Fruit fly (Drosophila melanogaster) whole organism, prepupa: ENCODE measurements around the gene CG32755.

Experiments used
- Blimp-1 ChIP-seq: fragments of 200-800 bp; sonication (Bioruptor generic); optimal IDR thresholded peaks from 3 replicates; lab custom pipeline; 2017; ENCODE audit warnings: missing biosample characterization, missing genetic modification characterization, mild to moderate bottlenecking, moderate library complexity, missing genetic modification reagents
- CG10631 ChIP-seq: fragments of 200-800 bp; sonication (Bioruptor generic); optimal IDR thresholded peaks from 2 replicates; lab custom pipeline; 2016; ENCODE audit warnings: missing biosample characterization, missing genetic modification characterization
- CG10669 ChIP-seq: fragments of 200-800 bp; sonication (Bioruptor generic); optimal IDR thresholded peaks from 3 replicates; lab custom pipeline; 2018; ENCODE audit warnings: missing biosample characterization, mild to moderate bottlenecking, missing genetic modification characterization, moderate library complexity
- CG15336 ChIP-seq: fragments of 200-800 bp; sonication (Bioruptor generic); IDR thresholded peaks from 2 replicates; pipeline ENCODE4 v1.3.6; 2022; ENCODE audit warnings: missing biosample characterization, missing genetic modification characterization
- CG1621 ChIP-seq: fragments of 200-800 bp; sonication (Bioruptor generic); optimal IDR thresholded peaks from 3 replicates; lab custom pipeline; 2018; ENCODE audit warnings: missing biosample characterization, mild to moderate bottlenecking, missing genetic modification characterization
- CG16779 ChIP-seq: fragments of 200-800 bp; sonication (Bioruptor generic); optimal IDR thresholded peaks from 3 replicates; lab custom pipeline; 2017; ENCODE audit warnings: missing biosample characterization, mild to moderate bottlenecking, missing genetic modification characterization
- CG3032 ChIP-seq: fragments of 200-800 bp; optimal IDR thresholded peaks from 2 replicates; lab custom pipeline; 2019; ENCODE audit warnings: missing biosample characterization, mild to moderate bottlenecking, missing genetic modification characterization, moderate library complexity
- CG31627 ChIP-seq: fragments of 200-800 bp; sonication (Bioruptor generic); optimal IDR thresholded peaks from 3 replicates; lab custom pipeline; 2016; ENCODE audit warnings: missing biosample characterization, missing genetic modification characterization
- CG34406 ChIP-seq: fragments of 200-800 bp; sonication (Bioruptor generic); optimal IDR thresholded peaks from 3 replicates; lab custom pipeline; 2016; ENCODE audit warnings: missing biosample characterization, missing genetic modification characterization
- CG3919 ChIP-seq: fragments of 200-800 bp; sonication (Bioruptor generic); optimal IDR thresholded peaks from 3 replicates; lab custom pipeline; 2016; ENCODE audit warnings: missing biosample characterization, missing genetic modification characterization
- CG4318 ChIP-seq: fragments of 200-800 bp; sonication (Bioruptor generic); optimal IDR thresholded peaks from 3 replicates; lab custom pipeline; 2017; ENCODE audit warnings: missing biosample characterization, mild to moderate bottlenecking, missing genetic modification characterization
- CG6163 ChIP-seq: fragments of 200-800 bp; sonication (Bioruptor generic); IDR thresholded peaks from 3 replicates; pipeline ENCODE4 v1.3.6; 2022; ENCODE audit warnings: missing biosample characterization, missing genetic modification characterization
- CG6276 ChIP-seq: fragments of 200-800 bp; sonication (Bioruptor generic); optimal IDR thresholded peaks from 2 replicates; lab custom pipeline; 2017; ENCODE audit warnings: missing biosample characterization, mild to moderate bottlenecking, missing genetic modification characterization
- CG6854 ChIP-seq: fragments of 200-800 bp; sonication (Bioruptor generic); optimal IDR thresholded peaks from 2 replicates; lab custom pipeline; 2017; ENCODE audit warnings: missing biosample characterization, mild to moderate bottlenecking, missing genetic modification characterization
- CG7368 ChIP-seq: fragments of 200-800 bp; sonication (Bioruptor generic); optimal IDR thresholded peaks from 3 replicates; lab custom pipeline; 2016; ENCODE audit warnings: missing biosample characterization, missing genetic modification characterization
- CG8119 ChIP-seq: fragments of 200-800 bp; sonication (Bioruptor generic); IDR thresholded peaks from 3 replicates; pipeline ENCODE4 v1.3.6; 2022; ENCODE audit warnings: missing biosample characterization, missing genetic modification characterization
- CG8319 ChIP-seq: fragments of 200-800 bp; sonication (Bioruptor generic); optimal IDR thresholded peaks from 3 replicates; lab custom pipeline; 2016; ENCODE audit warnings: missing biosample characterization, missing genetic modification characterization
- CG9139 ChIP-seq: fragments of 200-800 bp; sonication (Bioruptor generic); optimal IDR thresholded peaks from 3 replicates; lab custom pipeline; 2017; ENCODE audit warnings: missing biosample characterization, mild to moderate bottlenecking, missing genetic modification characterization
- Eip78C ChIP-seq: fragments of 200-800 bp; sonication (Bioruptor generic); peaks from one replicate; lab custom pipeline; 2016; ENCODE audit warnings: missing biosample characterization, missing genetic modification characterization
- Eip93F ChIP-seq: fragments of 200-800 bp; sonication (Bioruptor generic); optimal IDR thresholded peaks from 2 replicates; lab custom pipeline; 2016; ENCODE audit warnings: missing biosample characterization, mild to moderate bottlenecking, missing genetic modification characterization
- Ets21C ChIP-seq: fragments of 200-800 bp; sonication (Bioruptor generic); optimal IDR thresholded peaks from 3 replicates; lab custom pipeline; 2016; ENCODE audit warnings: missing biosample characterization, missing genetic modification characterization
- Hr39 ChIP-seq: fragments of 200-800 bp; sonication (Bioruptor generic); optimal IDR thresholded peaks from 2 replicates; lab custom pipeline; 2016; ENCODE audit warnings: missing biosample characterization, missing genetic modification characterization
- Hr4 ChIP-seq: fragments of 200-800 bp; sonication (Bioruptor generic); optimal IDR thresholded peaks from 3 replicates; lab custom pipeline; 2016; ENCODE audit warnings: missing biosample characterization, missing genetic modification characterization
- Lpt ChIP-seq: fragments of 200-800 bp; sonication (Bioruptor generic); optimal IDR thresholded peaks from 3 replicates; lab custom pipeline; 2016; ENCODE audit warnings: missing biosample characterization, missing genetic modification characterization
- Smox ChIP-seq: fragments of 200-800 bp; sonication (Bioruptor generic); optimal IDR thresholded peaks from 3 replicates; lab custom pipeline; 2016; ENCODE audit warnings: missing biosample characterization, missing genetic modification characterization
- Sox14 ChIP-seq: fragments of 200-800 bp; sonication (Bioruptor generic); optimal IDR thresholded peaks from 3 replicates; lab custom pipeline; 2016; ENCODE audit warnings: missing biosample characterization, missing genetic modification characterization
- achi ChIP-seq: fragments of 200-800 bp; sonication (Bioruptor generic); optimal IDR thresholded peaks from 3 replicates; lab custom pipeline; 2016; ENCODE audit warnings: missing biosample characterization, missing genetic modification characterization
- acj6 ChIP-seq: fragments of 200-800 bp; sonication (Bioruptor generic); optimal IDR thresholded peaks from 3 replicates; lab custom pipeline; 2016; ENCODE audit warnings: missing biosample characterization, missing genetic modification characterization
- cyc ChIP-seq: fragments of 200-800 bp; sonication (Bioruptor generic); optimal IDR thresholded peaks from 3 replicates; lab custom pipeline; 2016; ENCODE audit warnings: missing biosample characterization, missing genetic modification characterization
- dac ChIP-seq: fragments of 200-800 bp; sonication (Bioruptor generic); optimal IDR thresholded peaks from 2 replicates; lab custom pipeline; 2017; ENCODE audit warnings: missing biosample characterization, mild to moderate bottlenecking, missing genetic modification characterization
- eg ChIP-seq: fragments of 200-800 bp; sonication (Bioruptor generic); IDR thresholded peaks from 3 replicates; pipeline ENCODE4 v1.3.6; 2022; ENCODE audit warnings: missing biosample characterization, missing genetic modification characterization
- fd59A ChIP-seq: fragments of 200-800 bp; sonication (Bioruptor generic); optimal IDR thresholded peaks from 2 replicates; lab custom pipeline; 2017; ENCODE audit warnings: missing biosample characterization, mild to moderate bottlenecking, missing genetic modification characterization, missing genetic modification reagents
- fd85E ChIP-seq: fragments of 200-800 bp; sonication (Bioruptor generic); optimal IDR thresholded peaks from 3 replicates; lab custom pipeline; 2016; ENCODE audit warnings: missing biosample characterization, missing genetic modification characterization
- fkh ChIP-seq: fragments of 200-800 bp; sonication (Bioruptor generic); optimal IDR thresholded peaks from 3 replicates; lab custom pipeline; 2017; ENCODE audit warnings: missing biosample characterization, mild to moderate bottlenecking, missing genetic modification characterization, moderate library complexity
- lz ChIP-seq: fragments of 200-800 bp; sonication (Bioruptor generic); optimal IDR thresholded peaks from 3 replicates; lab custom pipeline; 2016; ENCODE audit warnings: missing biosample characterization, missing genetic modification characterization
- salr ChIP-seq, 2 experiments: fragments of 200-800 bp; sonication (Bioruptor generic); optimal IDR thresholded peaks; 3 replicates each; lab custom pipeline; 2016 to 2018; ENCODE audit warnings: missing biosample characterization in 2 of 2, missing genetic modification characterization in 2 of 2, mild to moderate bottlenecking in 1 of 2
- svp ChIP-seq: fragments of 200-800 bp; sonication (Bioruptor generic); peaks from one replicate; lab custom pipeline; 2016; ENCODE audit warnings: missing biosample characterization, missing genetic modification characterization
- topi ChIP-seq: fragments of 200-800 bp; sonication (Bioruptor generic); optimal IDR thresholded peaks from 3 replicates; lab custom pipeline; 2016; ENCODE audit warnings: missing biosample characterization, missing genetic modification characterization
- vri ChIP-seq: fragments of 200-800 bp; sonication (Bioruptor generic); optimal IDR thresholded peaks from 3 replicates; lab custom pipeline; 2016; ENCODE audit warnings: missing biosample characterization, mild to moderate bottlenecking, missing genetic modification characterization

CG32755 gene

dm6 chrX:5916494-5917309, 33.3 kb upstream of the CG32755 start, which contains the start of the genes Shmt and CG3726 (continued):
- no peak for TF ChIP-seq CG8319 (GFP tag; lab: Kevin White, UChicago)
- TF ChIP-seq fd59A (GFP tag; lab: Kevin White, UChicago): no peak
- no peak for TF ChIP-seq Eip93F
- peak; percentile 14 for TF ChIP-seq CG3919 (GFP tag; lab: Kevin White, UChicago)
- no peak for TF ChIP-seq fd85E
- TF ChIP-seq CG3032 (tag; lab: Kevin White, UChicago): no peak
- TF ChIP-seq CG8119: peak; percentile 12; the same call in 1 of the 3 replicates
- no peak for TF ChIP-seq acj6
- TF ChIP-seq CG31627 (GFP tag; lab: Kevin White, UChicago): no peak

dm6 chrX:5917310-5917988, 32.6 kb upstream of the CG32755 start:
- TF ChIP-seq CG10669 (GFP tag; lab: Kevin White, UChicago) (no peak), fd59A (GFP tag; lab: Kevin White, UChicago) (no peak), CG7368 (GFP tag; lab: Kevin White, UChicago) (no peak), CG4318 (GFP tag; lab: Kevin White, UChicago) (no peak), cyc (GFP tag; lab: Kevin White, UChicago) (no peak), Smox (GFP tag; lab: Kevin White, UChicago) (no peak), eg (GFP tag; lab: Robert Waterston, UW) (peak; percentile 67; the same call in 2 of the 3 replicates), CG6163 (peak; percentile 27; the same call in 1 of the 3 replicates), CG6854 (GFP tag; lab: Kevin White, UChicago) (no peak), CG16779 (tag; lab: Kevin White, UChicago) (no peak), CG10631 (no peak), salr (GFP tag; optimal IDR thresholded peaks at IDR 0.05; lab: Kevin White, UChicago) (no peak), CG8119 (peak; percentile 49; the same call in 1 of the 3 replicates), CG6276 (peak; percentile 38), Hr39 (GFP tag; lab: Kevin White, UChicago) (no peak), fkh (no peak), acj6 (no peak), topi (GFP tag; lab: Kevin White, UChicago) (no peak), Hr4 (GFP tag; lab: Kevin White, UChicago) (no peak), lz (GFP tag; lab: Kevin White, UChicago) (no peak), dac (GFP tag; lab: Kevin White, UChicago) (no peak), Sox14 (GFP tag; lab: Kevin White, UChicago) (no peak), CG31627 (GFP tag; lab: Kevin White, UChicago) (no peak), Blimp-1 (no peak), Eip78C (GFP tag; lab: Kevin White, UChicago) (peak; percentile 28), CG3032 (tag; lab: Kevin White, UChicago) (no peak), Ets21C (no peak), Eip93F (no peak), CG34406 (GFP tag; lab: Kevin White, UChicago) (peak; percentile 4), svp (GFP tag; lab: Kevin White, UChicago) (no peak), CG1621 (tag; lab: Kevin White, UChicago) (no peak), CG9139 (GFP tag; lab: Kevin White, UChicago) (no peak), CG8319 (GFP tag; lab: Kevin White, UChicago) (no peak), CG15336 (GFP tag; lab: Robert Waterston, UW) (peak; percentile 50), vri (GFP tag; lab: Kevin White, UChicago) (peak; percentile 9), Lpt (GFP tag; lab: Kevin White, UChicago) (no peak), CG3919 (GFP tag; lab: Kevin White, UChicago) (no peak), achi (GFP tag; lab: Kevin White, UChicago) (no peak)
